Worm (Caenorhabditis elegans) whole organism, mixed stage, embryonic: ENCODE measurements around the gene dsl-5.

Experiments used
- M03D4.4 ChIP-seq: sonication (generic microtip); optimal IDR thresholded peaks from 2 replicates; lab custom pipeline; 2017; ENCODE audit warnings: mild to moderate bottlenecking, missing genetic modification characterization, missing compliant biosample characterization
- bed-3 ChIP-seq: fragments of 200-800 bp; sonication (Bioruptor generic); optimal IDR thresholded peaks from 3 replicates; lab custom pipeline; 2018; ENCODE audit warnings: mild to moderate bottlenecking, missing genetic modification characterization, moderate library complexity, missing compliant biosample characterization
- ceh-39 ChIP-seq: fragments of 150-350 bp; optimal IDR thresholded peaks from 2 replicates; lab custom pipeline; 2014; ENCODE audit warnings: missing biosample characterization, missing genetic modification characterization
- ceh-83 ChIP-seq: fragments of 200-800 bp; sonication (Bioruptor generic); optimal IDR thresholded peaks from 2 replicates; lab custom pipeline; 2018; ENCODE audit warnings: mild to moderate bottlenecking, missing genetic modification characterization, missing compliant biosample characterization
- ces-1 ChIP-seq: fragments of 150-350 bp; optimal IDR thresholded peaks from 2 replicates; lab custom pipeline; 2014; ENCODE audit warnings: missing biosample characterization, missing genetic modification reagents, missing genetic modification characterization
- cnd-1 ChIP-seq: fragments of 200-800 bp; sonication (Bioruptor generic); optimal IDR thresholded peaks from 2 replicates; lab custom pipeline; 2018; ENCODE audit warnings: mild to moderate bottlenecking, missing genetic modification characterization, missing compliant biosample characterization
- drap-1 ChIP-seq: fragments of 200-800 bp; sonication (Bioruptor generic); optimal IDR thresholded peaks from 3 replicates; lab custom pipeline; 2018; ENCODE audit warnings: mild to moderate bottlenecking, missing genetic modification characterization, missing compliant biosample characterization
- elt-1 ChIP-seq: sonication (generic microtip); optimal IDR thresholded peaks from 2 replicates; lab custom pipeline; 2017; ENCODE audit warnings: missing genetic modification characterization, mild to moderate bottlenecking, missing compliant biosample characterization, antibody characterized with exemption, moderate library complexity, borderline replicate concordance; ENCODE audit not compliant: insufficient read depth
- elt-3 ChIP-seq: fragments of 150-350 bp; optimal IDR thresholded peaks from 2 replicates; lab custom pipeline; 2014; ENCODE audit warnings: missing biosample characterization, missing genetic modification characterization
- flh-1 ChIP-seq: fragments of 200-800 bp; sonication (Bioruptor generic); optimal IDR thresholded peaks from 2 replicates; lab custom pipeline; 2018; ENCODE audit warnings: mild to moderate bottlenecking, missing genetic modification characterization, moderate library complexity, missing compliant biosample characterization
- ham-2 ChIP-seq: fragments of 200-800 bp; sonication (Bioruptor generic); optimal IDR thresholded peaks from 2 replicates; lab custom pipeline; 2018; ENCODE audit warnings: mild to moderate bottlenecking, missing genetic modification characterization, missing compliant biosample characterization
- hlh-1 ChIP-seq: fragments of 150-350 bp; optimal IDR thresholded peaks from 2 replicates; lab custom pipeline; 2014; ENCODE audit warnings: missing biosample characterization, missing genetic modification reagents, missing genetic modification characterization
- lin-13 ChIP-seq: fragments of 150-350 bp; optimal IDR thresholded peaks from 2 replicates; lab custom pipeline; 2014; ENCODE audit warnings: missing biosample characterization, missing genetic modification characterization
- lin-32 ChIP-seq: fragments of 200-800 bp; sonication (Bioruptor generic); optimal IDR thresholded peaks from 2 replicates; lab custom pipeline; 2018; ENCODE audit warnings: mild to moderate bottlenecking, missing genetic modification characterization, missing compliant biosample characterization
- lsy-2 ChIP-seq: fragments of 150-350 bp; optimal IDR thresholded peaks from 2 replicates; lab custom pipeline; 2014; ENCODE audit warnings: missing biosample characterization, missing genetic modification characterization
- mab-5 ChIP-seq: fragments of 150-350 bp; optimal IDR thresholded peaks from 2 replicates; lab custom pipeline; 2014; ENCODE audit warnings: missing biosample characterization, missing genetic modification characterization
- mep-1 ChIP-seq: fragments of 150-350 bp; optimal IDR thresholded peaks from 2 replicates; lab custom pipeline; 2017; ENCODE audit warnings: missing biosample characterization, missing genetic modification reagents, missing genetic modification characterization, inconsistent platforms
- nhr-12 ChIP-seq: fragments of 150-350 bp; optimal IDR thresholded peaks from 2 replicates; lab custom pipeline; 2014; ENCODE audit warnings: missing biosample characterization, missing genetic modification characterization
- nhr-2 ChIP-seq: fragments of 150-350 bp; optimal IDR thresholded peaks from 2 replicates; lab custom pipeline; 2014; ENCODE audit warnings: missing biosample characterization, missing genetic modification characterization
- nhr-237 ChIP-seq: fragments of 150-350 bp; optimal IDR thresholded peaks from 2 replicates; lab custom pipeline; 2014; ENCODE audit warnings: missing biosample characterization, missing genetic modification characterization
- nhr-28 ChIP-seq: fragments of 150-350 bp; optimal IDR thresholded peaks from 2 replicates; lab custom pipeline; 2014; ENCODE audit warnings: missing biosample characterization, missing genetic modification characterization
- nhr-76 ChIP-seq: sonication (generic microtip); optimal IDR thresholded peaks from 2 replicates; lab custom pipeline; 2017; ENCODE audit warnings: missing biosample characterization, missing genetic modification characterization
- pha-4 ChIP-seq: fragments of 150-350 bp; optimal IDR thresholded peaks from 2 replicates; lab custom pipeline; 2018; ENCODE audit warnings: missing biosample characterization, missing genetic modification reagents, missing genetic modification characterization
- sem-2 ChIP-seq: fragments of 200-800 bp; sonication (Bioruptor generic); optimal IDR thresholded peaks from 2 replicates; lab custom pipeline; 2018; ENCODE audit warnings: mild to moderate bottlenecking, missing genetic modification characterization, missing compliant biosample characterization
- snpc-4 ChIP-seq: fragments of 150-350 bp; optimal IDR thresholded peaks from 2 replicates; lab custom pipeline; 2014; ENCODE audit warnings: missing biosample characterization, missing genetic modification characterization
- sptf-1 ChIP-seq: sonication (generic microtip); optimal IDR thresholded peaks from 2 replicates; lab custom pipeline; 2017; ENCODE audit warnings: mild to moderate bottlenecking, missing genetic modification characterization, moderate library complexity, missing compliant biosample characterization
- tbx-8 ChIP-seq: fragments of 200-800 bp; sonication (Bioruptor generic); optimal IDR thresholded peaks from 2 replicates; lab custom pipeline; 2018; ENCODE audit warnings: mild to moderate bottlenecking, missing genetic modification characterization, moderate library complexity, missing compliant biosample characterization
- unc-120 ChIP-seq: sonication (generic microtip); optimal IDR thresholded peaks from 2 replicates; lab custom pipeline; 2017; ENCODE audit warnings: missing genetic modification characterization, missing compliant biosample characterization; ENCODE audit not compliant: poor library complexity, severe bottlenecking
- unc-62 ChIP-seq: fragments of 150-350 bp; optimal IDR thresholded peaks from 2 replicates; lab custom pipeline; 2014; ENCODE audit warnings: missing biosample characterization, missing genetic modification reagents, missing genetic modification characterization
- zip-8 ChIP-seq: fragments of 150-350 bp; optimal IDR thresholded peaks from 2 replicates; lab custom pipeline; 2014; ENCODE audit warnings: missing biosample characterization, missing genetic modification characterization
- ztf-11 ChIP-seq: fragments of 150-350 bp; optimal IDR thresholded peaks from 2 replicates; lab custom pipeline; 2014; ENCODE audit warnings: missing biosample characterization, missing genetic modification characterization

dsl-5 gene

DNA sequence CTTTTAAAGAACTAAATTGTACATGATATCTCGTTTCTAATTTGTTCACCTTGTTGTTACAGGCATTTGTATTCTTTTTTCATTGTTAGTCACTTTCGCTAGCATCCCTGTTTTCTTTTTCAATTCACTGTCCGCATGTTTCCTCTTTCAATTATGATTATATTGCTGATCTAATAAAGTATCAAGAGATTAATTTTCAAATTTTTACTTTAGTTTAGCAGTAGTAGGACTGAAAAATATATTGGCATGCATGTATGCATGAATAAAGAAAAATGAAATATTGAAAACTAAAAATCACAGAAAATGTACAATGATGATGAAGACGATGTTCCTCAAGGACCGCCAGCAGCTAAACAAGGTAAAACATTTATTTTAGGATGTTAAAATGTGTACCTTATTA is 17.2 kb upstream of the dsl-5 start, which contains the start of gene rbm-17:
Gene rbm-17 (plus strand): TSS at position 301 of the 400 bp plus-strand sequence.
- no peak for TF ChIP-seq nhr-237
- TF ChIP-seq snpc-4 (tag; lab: Kevin White, UChicago), result no peak
- TF ChIP-seq cnd-1 (tag; lab: Kevin White, UChicago), result no peak

DNA sequence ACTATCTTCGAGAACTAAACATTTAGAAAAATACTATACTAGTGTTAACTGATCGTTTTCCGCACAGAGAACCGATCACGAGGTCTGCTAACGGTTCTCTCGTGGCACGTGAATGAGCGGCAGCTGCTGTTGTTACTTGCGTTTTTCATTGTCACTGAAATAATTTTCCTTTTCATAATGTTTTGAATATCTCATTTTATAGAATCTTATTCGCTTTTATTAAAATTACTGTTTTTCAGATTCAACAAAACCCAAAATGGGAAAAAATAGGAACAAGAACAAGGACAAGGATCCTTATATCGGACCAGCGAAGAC is 15.6 kb upstream of the dsl-5 start, which contains the start of gene F58B3.6:
Gene F58B3.6 (plus strand): TSS at position 240 of the 315 bp plus-strand sequence.
- TF ChIP-seq drap-1 (GFP tag; lab: Kevin White, UChicago) (no peak), lsy-2 (tag; lab: Kevin White, UChicago) (no peak), ham-2 (no peak), mep-1 (tag; lab: Kevin White, UChicago) (no peak), nhr-2 (no peak), elt-3 (tag; lab: Kevin White, UChicago) (no peak), nhr-237 (no peak), mab-5 (tag; lab: Kevin White, UChicago) (no peak), sem-2 (GFP tag; lab: Kevin White, UChicago) (no peak), cnd-1 (tag; lab: Kevin White, UChicago) (no peak), ceh-39 (tag; lab: Kevin White, UChicago) (no peak), flh-1 (GFP tag; lab: Kevin White, UChicago) (no peak), zip-8 (tag; lab: Kevin White, UChicago) (no peak), hlh-1 (tag; lab: Kevin White, UChicago) (no peak), sptf-1 (tag; lab: Kevin White, UChicago) (no peak), pha-4 (tag; lab: Kevin White, UChicago) (no peak)

DNA sequence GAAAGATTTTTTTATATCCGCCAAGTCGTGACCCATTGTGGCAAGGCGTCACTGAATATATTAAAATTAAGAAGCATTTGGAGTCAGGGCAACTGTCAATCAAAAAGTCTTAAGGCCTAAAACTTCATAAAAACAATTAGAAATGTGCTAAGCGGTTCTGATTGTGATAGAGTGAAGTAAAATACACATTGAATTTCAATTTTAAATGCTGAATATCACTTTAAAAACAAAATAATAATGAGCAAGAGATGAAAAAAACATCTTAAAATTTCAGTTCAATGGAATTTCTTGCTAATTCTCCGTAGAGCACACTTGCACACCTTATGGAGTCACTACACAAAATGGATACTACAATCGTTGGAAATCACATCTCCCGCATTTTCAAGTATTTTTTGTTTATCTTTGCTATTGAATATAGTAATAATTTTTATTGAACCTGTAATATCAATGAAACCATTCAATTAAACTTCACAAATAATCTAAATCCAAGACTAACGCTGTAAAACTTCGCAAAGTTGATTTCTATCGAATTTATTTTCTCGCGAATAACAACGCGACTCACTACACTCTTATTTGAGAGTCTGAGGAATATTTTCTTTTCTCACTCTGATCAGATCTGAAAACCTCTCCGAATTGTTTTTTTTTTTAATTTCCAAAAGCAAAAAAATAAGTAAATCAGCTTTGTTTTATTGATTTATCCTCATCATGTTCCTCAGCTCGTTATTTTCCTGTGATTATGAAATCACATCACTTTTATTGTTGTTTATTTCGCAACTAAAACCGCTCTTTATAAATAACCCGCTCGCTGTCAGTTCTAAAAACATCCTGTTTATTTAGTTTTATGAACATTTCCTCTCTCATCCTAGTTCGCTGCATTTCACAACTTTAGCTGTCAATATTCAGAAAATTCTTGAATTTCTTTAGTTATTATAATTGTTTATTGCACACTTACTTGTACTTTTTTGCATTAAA is 14.9 kb upstream of the dsl-5 start, which contains the start of gene mars-1:
Gene mars-1 (minus strand): TSS at position 51 of the 972 bp plus-strand sequence.
- TF ChIP-seq nhr-237 (peak; percentile 88), mep-1 (tag; lab: Kevin White, UChicago) (peak; percentile 17), elt-3 (tag; lab: Kevin White, UChicago) (no peak), unc-120 (peak; percentile 3), snpc-4 (tag; lab: Kevin White, UChicago) (no peak), ces-1 (GFP tag; lab: Kevin White, UChicago) (peak; percentile 65), tbx-8 (GFP tag; lab: Kevin White, UChicago) (no peak), pha-4 (tag; lab: Kevin White, UChicago) (peak; percentile 20), sptf-1 (tag; lab: Kevin White, UChicago) (peak; percentile 50), nhr-28 (no peak), nhr-76 (tag; lab: Kevin White, UChicago) (no peak), lsy-2 (tag; lab: Kevin White, UChicago) (peak; percentile 60), ceh-39 (tag; lab: Kevin White, UChicago) (peak; percentile 66)

DNA sequence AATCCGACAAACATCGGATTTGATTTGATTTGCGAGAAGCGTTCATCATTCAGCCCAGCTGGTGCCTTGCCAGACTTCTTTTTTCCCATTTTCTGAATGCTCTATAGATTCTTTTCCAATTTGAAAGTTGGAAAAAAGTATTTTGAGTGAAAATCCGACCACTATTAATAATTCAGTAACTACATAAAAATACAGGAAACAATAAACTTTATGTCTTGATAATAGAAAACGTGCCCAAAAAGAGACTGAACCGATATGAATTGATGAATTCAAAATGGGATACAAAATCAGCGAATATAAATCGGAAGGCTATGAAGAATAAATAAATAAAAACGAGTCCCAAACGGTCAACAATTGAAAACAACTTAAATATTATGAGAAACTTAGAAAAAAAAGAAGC is 10.9 kb upstream of the dsl-5 start, which contains the start of gene F58B3.4:
Gene F58B3.4 (minus strand): TSS at position 101 of the 400 bp plus-strand sequence.
- TF ChIP-seq elt-1 (tag; lab: Kevin White, UChicago), result no peak
- TF ChIP-seq mab-5 (tag; lab: Kevin White, UChicago), result no peak
- no peak for TF ChIP-seq elt-3 (tag; lab: Kevin White, UChicago)

DNA sequence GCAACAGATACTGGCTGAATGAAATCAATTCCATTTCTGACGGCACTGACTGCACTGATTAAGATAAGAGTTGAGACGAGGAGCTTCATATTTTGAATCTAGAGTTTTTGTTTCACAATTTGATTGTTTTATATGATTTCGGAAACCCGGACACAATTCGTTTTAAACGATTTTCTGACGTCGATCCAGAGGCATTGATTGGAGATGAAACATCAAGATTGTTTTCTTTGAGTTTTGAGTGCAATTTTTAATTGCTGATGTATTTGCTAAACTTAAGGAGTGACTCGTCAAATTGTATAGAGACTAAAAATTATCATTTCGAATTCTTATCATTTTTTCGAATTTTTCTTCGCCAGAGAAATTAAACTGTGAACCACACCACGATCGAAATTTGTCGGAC is 7.0 kb upstream of the dsl-5 start, which contains the start of gene lys-6:
Gene lys-6 (minus strand): TSS at position 101 of the 400 bp plus-strand sequence.
- no peak for TF ChIP-seq mep-1 (tag; lab: Kevin White, UChicago)

DNA sequence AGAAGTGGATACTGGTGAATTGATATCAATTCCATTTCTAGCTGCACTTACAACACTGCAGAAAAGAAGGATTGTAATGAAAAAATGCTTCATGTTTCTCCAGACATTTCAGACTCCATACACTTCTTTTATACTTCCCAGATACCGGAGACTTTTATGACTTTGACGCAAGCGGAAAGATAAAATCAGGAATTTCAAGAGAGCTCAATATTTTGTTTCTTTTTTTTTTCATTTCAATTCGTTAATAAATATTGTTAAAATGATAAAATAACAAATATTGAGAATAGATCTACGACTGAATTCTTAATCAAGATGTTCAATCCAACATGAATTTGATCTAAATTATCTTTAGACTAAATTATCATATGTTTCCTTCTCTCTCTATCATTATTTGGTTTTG is 4.7 kb upstream of the dsl-5 start, which contains the start of gene lys-5:
Gene lys-5 (minus strand): TSS at position 101 of the 400 bp plus-strand sequence.
- TF ChIP-seq unc-120 (no peak), bed-3 (GFP tag; lab: Kevin White, UChicago) (no peak), mab-5 (tag; lab: Kevin White, UChicago) (no peak), lin-32 (GFP tag; lab: Kevin White, UChicago) (no peak), zip-8 (tag; lab: Kevin White, UChicago) (no peak), nhr-28 (no peak), lsy-2 (tag; lab: Kevin White, UChicago) (no peak), lin-13 (tag; lab: Kevin White, UChicago) (no peak), M03D4.4 (no peak), hlh-1 (tag; lab: Kevin White, UChicago) (no peak), ztf-11 (no peak), elt-1 (tag; lab: Kevin White, UChicago) (no peak), tbx-8 (GFP tag; lab: Kevin White, UChicago) (no peak), ham-2 (no peak), unc-62 (no peak), mep-1 (tag; lab: Kevin White, UChicago) (no peak), nhr-12 (tag; lab: Kevin White, UChicago) (no peak), ceh-83 (GFP tag; lab: Kevin White, UChicago) (no peak), sptf-1 (tag; lab: Kevin White, UChicago) (no peak)
- TF ChIP-seq, all 35 proteins: peak for 0
